Fruit fly (Drosophila melanogaster): ENCODE results near the gene CG42824.

- TF ChIP-seq CTCF (optimal IDR thresholded peaks at IDR 0.05) (no peak), CG8478 (optimal IDR thresholded peaks at IDR 0.05) (no peak)
These were observed 26.6 kb downstream of the CG42824 start, which contains the start of gene lute for dm6 chr3R:17379742-17380141.

Measured in S2 (cell line).